Worm (Caenorhabditis elegans) whole organism, L4 larva: ENCODE measurements around the gene T15H9.5.

ENCODE experiments used
- F26F4.8 ChIP-seq: fragments of 200-800 bp; sonication (Bioruptor generic); conservative IDR thresholded peaks from 2 replicates; pipeline ENCODE4 v1.3.6; 2022; ENCODE audit warnings: missing genetic modification characterization, missing compliant biosample characterization
- F49E8.2 ChIP-seq: sonication (generic microtip); optimal IDR thresholded peaks from 2 replicates; lab custom pipeline; 2016; ENCODE audit warnings: missing compliant biosample characterization, mild to moderate bottlenecking, missing genetic modification characterization, borderline replicate concordance
- T26A8.4 ChIP-seq: fragments of 200-800 bp; sonication (Bioruptor generic); IDR thresholded peaks from 2 replicates; pipeline ENCODE4 v1.3.6; 2022; ENCODE audit warnings: missing genetic modification characterization, missing compliant biosample characterization
- aha-1 ChIP-seq: fragments of 150-350 bp; peaks from one replicate; lab custom pipeline; 2014; ENCODE audit warnings: missing biosample characterization, missing genetic modification characterization
- aly-2 ChIP-seq: sonication (generic microtip); optimal IDR thresholded peaks from 2 replicates; lab custom pipeline; 2018; ENCODE audit warnings: missing biosample characterization, missing genetic modification characterization
- attf-4 ChIP-seq: sonication (generic microtip); optimal IDR thresholded peaks from 3 replicates; lab custom pipeline; 2017; ENCODE audit warnings: missing biosample characterization, missing genetic modification characterization
- ceh-28 ChIP-seq: fragments of 150-350 bp; optimal IDR thresholded peaks from 2 replicates; lab custom pipeline; 2014; ENCODE audit warnings: missing biosample characterization, missing genetic modification reagents, missing genetic modification characterization
- ctbp-1 ChIP-seq: fragments of 200-800 bp; sonication (Bioruptor generic); IDR thresholded peaks from 2 replicates; pipeline ENCODE4 v1.3.6; 2022; ENCODE audit warnings: missing genetic modification reagents, missing genetic modification characterization, missing compliant biosample characterization
- daf-16 ChIP-seq, 3 experiments: sonication (generic microtip); optimal IDR thresholded peaks; 2 replicates each; lab custom pipeline; 2016 to 2017; ENCODE audit warnings: missing genetic modification characterization in 3 of 3, missing genetic modification reagents in 3 of 3, mild to moderate bottlenecking in 2 of 3, missing compliant biosample characterization in 2 of 3, missing biosample characterization in 1 of 3, moderate library complexity in 1 of 3
- dmd-6 ChIP-seq: fragments of 200-800 bp; sonication (Bioruptor generic); IDR thresholded peaks from 2 replicates; pipeline ENCODE4 v1.3.6; 2022; ENCODE audit warnings: missing genetic modification reagents, missing genetic modification characterization, missing compliant biosample characterization
- dmd-9 ChIP-seq: fragments of 200-800 bp; sonication (Bioruptor generic); IDR thresholded peaks from 2 replicates; pipeline ENCODE4 v1.3.6; 2022; ENCODE audit warnings: missing genetic modification reagents, missing genetic modification characterization, missing compliant biosample characterization
- dpl-1 ChIP-seq: fragments of 150-350 bp; optimal IDR thresholded peaks from 2 replicates; lab custom pipeline; 2014; ENCODE audit warnings: missing biosample characterization, missing genetic modification reagents, missing genetic modification characterization
- dve-1 ChIP-seq: sonication (generic microtip); optimal IDR thresholded peaks from 2 replicates; lab custom pipeline; 2017; ENCODE audit warnings: antibody characterized with exemption, mild to moderate bottlenecking, missing genetic modification characterization, missing compliant biosample characterization; ENCODE audit not compliant: insufficient read depth
- egl-43 ChIP-seq: fragments of 200-800 bp; sonication (Bioruptor generic); IDR thresholded peaks from 2 replicates; pipeline ENCODE4 v1.3.6; 2022; ENCODE audit warnings: missing genetic modification reagents, missing genetic modification characterization, missing compliant biosample characterization
- fkh-10 ChIP-seq: fragments of 150-350 bp; optimal IDR thresholded peaks from 2 replicates; lab custom pipeline; 2014; ENCODE audit warnings: missing biosample characterization, missing genetic modification reagents, missing genetic modification characterization
- hlh-11 ChIP-seq: fragments of 200-800 bp; sonication (Bioruptor generic); optimal IDR thresholded peaks from 2 replicates; lab custom pipeline; 2018; ENCODE audit warnings: mild to moderate bottlenecking, missing genetic modification characterization, missing compliant biosample characterization
- jun-1 ChIP-seq: fragments of 150-350 bp; optimal IDR thresholded peaks from 2 replicates; lab custom pipeline; 2014; ENCODE audit warnings: missing biosample characterization, missing genetic modification reagents, missing genetic modification characterization
- lin-1 ChIP-seq: fragments of 200-800 bp; sonication (Bioruptor generic); IDR thresholded peaks from 2 replicates; pipeline ENCODE4 v1.3.6; 2022; ENCODE audit warnings: missing genetic modification reagents, missing genetic modification characterization, missing compliant biosample characterization
- lin-13 ChIP-seq: fragments of 150-350 bp; optimal IDR thresholded peaks from 2 replicates; lab custom pipeline; 2014; ENCODE audit warnings: missing biosample characterization, missing genetic modification reagents, missing genetic modification characterization
- lin-29 ChIP-seq: fragments of 200-800 bp; sonication (Bioruptor generic); IDR thresholded peaks from 2 replicates; pipeline ENCODE4 v1.3.6; 2022; ENCODE audit warnings: missing genetic modification reagents, missing genetic modification characterization, missing compliant biosample characterization
- lin-39 ChIP-seq: fragments of 150-350 bp; optimal IDR thresholded peaks from 2 replicates; lab custom pipeline; 2014; ENCODE audit warnings: missing biosample characterization, missing genetic modification reagents, missing genetic modification characterization
- lir-3 ChIP-seq: sonication (generic microtip); optimal IDR thresholded peaks from 2 replicates; lab custom pipeline; 2016; ENCODE audit warnings: mild to moderate bottlenecking, missing genetic modification characterization, missing compliant biosample characterization
- lsy-2 ChIP-seq, 2 experiments: fragments of 150-350 bp in 1 of 2; sonication (generic microtip) in 1 of 2; optimal IDR thresholded peaks; 2 replicates each; lab custom pipeline; 2014 to 2017; ENCODE audit warnings: missing biosample characterization in 2 of 2, missing genetic modification characterization in 2 of 2
- madf-5 ChIP-seq, 2 experiments: fragments of 200-800 bp; sonication (Bioruptor generic); IDR thresholded peaks; 2 replicates each; pipeline ENCODE4 v1.3.6; 2022; ENCODE audit warnings: missing compliant biosample characterization in 2 of 2, missing genetic modification characterization in 2 of 2
- mdl-1 ChIP-seq, 2 experiments: fragments of 150-350 bp in 1 of 2; sonication (generic microtip) in 1 of 2; optimal IDR thresholded peaks; 2 replicates each; lab custom pipeline; 2014 to 2017; ENCODE audit warnings: missing biosample characterization in 2 of 2, missing genetic modification characterization in 2 of 2
- mxl-3 ChIP-seq: fragments of 200-800 bp; sonication (Bioruptor generic); optimal IDR thresholded peaks from 2 replicates; lab custom pipeline; 2018; ENCODE audit warnings: mild to moderate bottlenecking, missing genetic modification characterization, missing compliant biosample characterization
- nhr-102 ChIP-seq: sonication (generic microtip); optimal IDR thresholded peaks from 2 replicates; lab custom pipeline; 2016; ENCODE audit warnings: mild to moderate bottlenecking, missing genetic modification characterization, moderate library complexity, missing compliant biosample characterization
- nhr-11 ChIP-seq: fragments of 150-350 bp; optimal IDR thresholded peaks from 2 replicates; lab custom pipeline; 2014; ENCODE audit warnings: missing biosample characterization, missing genetic modification characterization
- nhr-111 ChIP-seq: fragments of 200-800 bp; sonication (Bioruptor generic); optimal IDR thresholded peaks from 2 replicates; lab custom pipeline; 2018; ENCODE audit warnings: mild to moderate bottlenecking, missing genetic modification characterization, missing compliant biosample characterization
- nhr-25 ChIP-seq: sonication (generic microtip); optimal IDR thresholded peaks from 2 replicates; lab custom pipeline; 2017; ENCODE audit warnings: missing genetic modification characterization, mild to moderate bottlenecking, missing compliant biosample characterization, antibody characterized with exemption, moderate library complexity, borderline replicate concordance; ENCODE audit not compliant: insufficient read depth
- nhr-28 ChIP-seq: fragments of 150-350 bp; optimal IDR thresholded peaks from 2 replicates; lab custom pipeline; 2014; ENCODE audit warnings: missing biosample characterization, missing genetic modification characterization
- php-3 ChIP-seq: fragments of 200-800 bp; sonication (Bioruptor generic); IDR thresholded peaks from 2 replicates; pipeline ENCODE4 v1.3.6; 2022; ENCODE audit warnings: missing genetic modification reagents, missing genetic modification characterization, missing compliant biosample characterization
- pqm-1 ChIP-seq: sonication (generic microtip); optimal IDR thresholded peaks from 2 replicates; lab custom pipeline; 2017; ENCODE audit warnings: missing biosample characterization, missing genetic modification characterization
- rbr-2 ChIP-seq: sonication (generic microtip); optimal IDR thresholded peaks from 2 replicates; lab custom pipeline; 2016; ENCODE audit warnings: missing genotype, missing genetic modification characterization, missing compliant biosample characterization
- skn-1 ChIP-seq: fragments of 150-350 bp; optimal IDR thresholded peaks from 2 replicates; lab custom pipeline; 2014; ENCODE audit warnings: missing biosample characterization, missing genetic modification characterization
- snpc-1.2 ChIP-seq: fragments of 200-800 bp; sonication (Bioruptor generic); IDR thresholded peaks from 2 replicates; pipeline ENCODE4 v1.3.6; 2022; ENCODE audit warnings: missing genetic modification reagents, missing genetic modification characterization, missing compliant biosample characterization
- tra-1 ChIP-seq: fragments of 200-800 bp; sonication (Bioruptor generic); IDR thresholded peaks from 2 replicates; pipeline ENCODE4 v1.3.6; 2022; ENCODE audit warnings: missing genetic modification reagents, missing genetic modification characterization, missing compliant biosample characterization
- unc-62 ChIP-seq, 3 experiments: fragments of 150-350 bp in 1 of 3; sonication (generic microtip); optimal IDR thresholded peaks in 2 of 3; peaks in 1 of 3; 1 replicate in 1 of 3; 2 replicates in 2 of 3; lab custom pipeline; 2014 to 2017; ENCODE audit warnings: missing biosample characterization in 3 of 3, missing genetic modification characterization in 3 of 3, missing genetic modification reagents in 3 of 3, missing genotype in 1 of 3
- ztf-11 ChIP-seq: fragments of 150-350 bp; optimal IDR thresholded peaks from 2 replicates; lab custom pipeline; 2014; ENCODE audit warnings: missing biosample characterization, missing genetic modification characterization
- ztf-7 ChIP-seq: fragments of 150-350 bp; optimal IDR thresholded peaks from 2 replicates; lab custom pipeline; 2014; ENCODE audit warnings: missing biosample characterization, missing genetic modification characterization

T15H9.5 gene

ce11 chrII:9646122-9646555, 34.9 kb upstream of the T15H9.5 start (continued):
- TF ChIP-seq php-3 (no peak), T26A8.4 (no peak; the same call in 1 of the 2 replicates), madf-5 (GFP tag; IDR thresholded peaks at IDR 0.05; lab: Robert Waterston, UW) (no peak), F26F4.8 (GFP tag; lab: Robert Waterston, UW) (no peak), nhr-111 (GFP tag; lab: Kevin White, UChicago) (no peak), attf-4 (no peak), nhr-25 (no peak), tra-1 (GFP tag; lab: Robert Waterston, UW) (0 out of 2 replicates have a peak, but pooled peaks have one; percentile 27), mxl-3 (GFP tag; lab: Kevin White, UChicago) (peak; percentile 86), lsy-2 (tag; optimal IDR thresholded peaks at IDR 0.05; lab: Kevin White, UChicago) (peak; percentile 62 to 70)

ce11 chrII:9644940-9645634, 33.8 kb upstream of the T15H9.5 start:
- TF ChIP-seq ztf-7 (tag; lab: Kevin White, UChicago), result no peak
- peak; percentile 52 for TF ChIP-seq dmd-6 (GFP tag; lab: Robert Waterston, UW)
- TF ChIP-seq lin-13, result no peak
- peak; percentile 51 for TF ChIP-seq dve-1
- TF ChIP-seq pqm-1 (tag; lab: Kevin White, UChicago), result peak; percentile 85
- peak; percentile 6 for TF ChIP-seq mxl-3 (GFP tag; lab: Kevin White, UChicago)
- TF ChIP-seq aly-2 (tag; lab: Kevin White, UChicago), result no peak
- TF ChIP-seq jun-1, result no peak
- TF ChIP-seq unc-62 (GFP tag; optimal IDR thresholded peaks at IDR 0.05 in 1 of 2; lab: Kevin White, UChicago), result peak in 1 of 2 experiments; percentile 70
- TF ChIP-seq unc-62 (tag; optimal IDR thresholded peaks at IDR 0.05; lab: Kevin White, UChicago), result no peak
- TF ChIP-seq lir-3, result no peak
- TF ChIP-seq hlh-11 (tag; lab: Kevin White, UChicago), result peak; percentile 32
- TF ChIP-seq aha-1, result peak; percentile 50
- peak; percentile 77 for TF ChIP-seq nhr-28 (tag; lab: Kevin White, UChicago)
- no peak for TF ChIP-seq daf-16 (GFP tag; optimal IDR thresholded peaks at IDR 0.05; lab: Kevin White, UChicago)
- peak; percentile 8 for TF ChIP-seq daf-16 (tag; optimal IDR thresholded peaks at IDR 0.05; lab: Kevin White, UChicago)

ce11 chrII:9644438-9644837, 33.2 kb upstream of the T15H9.5 start, which contains the start of gene fzr-1:
Gene fzr-1, minus strand, starts transcription at chrII:9644466.
- TF ChIP-seq nhr-28 (tag; lab: Kevin White, UChicago) (peak; percentile 50), ctbp-1 (GFP tag; lab: Robert Waterston, UW) (no peak), daf-16 (GFP tag; optimal IDR thresholded peaks at IDR 0.05; lab: Kevin White, UChicago) (no peak), daf-16 (tag; optimal IDR thresholded peaks at IDR 0.05; lab: Kevin White, UChicago) (peak; percentile 16)

- TF ChIP-seq lin-39 (tag; lab: Kevin White, UChicago) (no peak), fkh-10 (GFP tag; lab: Kevin White, UChicago) (no peak), nhr-28 (tag; lab: Kevin White, UChicago) (no peak), egl-43 (no peak), ceh-28 (tag; lab: Kevin White, UChicago) (no peak), nhr-11 (tag; lab: Kevin White, UChicago) (no peak), rbr-2 (no peak), ztf-11 (tag; lab: Kevin White, UChicago) (no peak), snpc-1.2 (GFP tag; lab: Robert Waterston, UW) (no peak), dpl-1 (GFP tag; lab: Kevin White, UChicago) (no peak), skn-1 (tag; lab: Kevin White, UChicago) (no peak), nhr-111 (GFP tag; lab: Kevin White, UChicago) (no peak), nhr-102 (tag; lab: Kevin White, UChicago) (no peak), mdl-1 (tag; optimal IDR thresholded peaks at IDR 0.05; lab: Kevin White, UChicago) (no peak), lin-1 (GFP tag; lab: Robert Waterston, UW) (no peak), F49E8.2 (tag; lab: Kevin White, UChicago) (no peak), lin-29 (no peak), dmd-9 (GFP tag; lab: Robert Waterston, UW) (no peak)
These were observed 25.1 kb upstream of the T15H9.5 start, which contains the start of gene ZK1307.7 for ce11 chrII:9636300-9636699. Gene ZK1307.7, plus strand, starts transcription at chrII:9636600.
